Worm (Caenorhabditis elegans): ENCODE measurements around the gene srd-21.

srd-21 gene

ce11 chrV:16593792-16594059 is 36.0 kb upstream of the srd-21 start:
- TF ChIP-seq ceh-9 (tag; optimal IDR thresholded peaks at IDR 0.05) (no peak), ceh-28 (tag; optimal IDR thresholded peaks at IDR 0.05) (no peak), nhr-67 (tag; optimal IDR thresholded peaks at IDR 0.05) (no peak), unc-39 (tag; optimal IDR thresholded peaks at IDR 0.05) (no peak), elt-2 (tag; optimal IDR thresholded peaks at IDR 0.05) (no peak)

- TF ChIP-seq ama-1 (optimal IDR thresholded peaks at IDR 0.05) = peak; percentile 42
- no peak for TF ChIP-seq nhr-23 (tag; optimal IDR thresholded peaks at IDR 0.05)
- TF ChIP-seq ceh-28 (tag; optimal IDR thresholded peaks at IDR 0.05) = peak; percentile 7
- peak; percentile 53 for TF ChIP-seq nhr-43 (tag; optimal IDR thresholded peaks at IDR 0.05; ENCODE audit: poor library complexity, severe bottlenecking)
- no peak for TF ChIP-seq fkh-2 (tag; optimal IDR thresholded peaks at IDR 0.05)
- peak; percentile 5 for TF ChIP-seq nfya-1 (tag; optimal IDR thresholded peaks at IDR 0.05; ENCODE audit: insufficient read depth)
Measured at ce11 chrV:16594514-16594913, 35.2 kb upstream of the srd-21 start.

ce11 chrV:16595140-16595791 is 34.4 kb upstream of the srd-21 start, which contains the start of gene cpl-1:
Gene cpl-1, minus strand, starts transcription at chrV:16595346.
- TF ChIP-seq pqm-1 (tag; optimal IDR thresholded peaks at IDR 0.05) = peak; percentile 77
- peak; percentile 82 for TF ChIP-seq ama-1 (optimal IDR thresholded peaks at IDR 0.05)
- TF ChIP-seq nhr-77 (tag; optimal IDR thresholded peaks at IDR 0.05) = no peak
- TF ChIP-seq elt-2 (tag; optimal IDR thresholded peaks at IDR 0.05) = peak; percentile 95
- peak; percentile 69 for TF ChIP-seq jun-1 (tag; optimal IDR thresholded peaks at IDR 0.05)
- TF ChIP-seq nhr-25 (tag; optimal IDR thresholded peaks at IDR 0.05) = no peak
- peak; percentile 16 for TF ChIP-seq nfya-1 (tag; optimal IDR thresholded peaks at IDR 0.05; ENCODE audit: insufficient read depth)
- no peak for TF ChIP-seq unc-62 (GFP tag; optimal IDR thresholded peaks at IDR 0.05)

- no peak for TF ChIP-seq aly-2 (tag; optimal IDR thresholded peaks at IDR 0.05)
- no peak for TF ChIP-seq skn-1 (tag; optimal IDR thresholded peaks at IDR 0.05)
- no peak for TF ChIP-seq nhr-11 (tag; optimal IDR thresholded peaks at IDR 0.05)
- no peak for TF ChIP-seq ceh-82 (tag; optimal IDR thresholded peaks at IDR 0.05)
- peak in 1 of 3 experiments; percentile 9 for TF ChIP-seq elt-3 (tag; optimal IDR thresholded peaks at IDR 0.05)
Measured at ce11 chrV:16596102-16596501, 33.6 kb upstream of the srd-21 start.

- TF ChIP-seq lin-15B (tag; optimal IDR thresholded peaks at IDR 0.05) (no peak), hmg-11 (tag; optimal IDR thresholded peaks at IDR 0.05) (no peak), eor-1 (tag; optimal IDR thresholded peaks at IDR 0.05) (no peak), nhr-11 (tag; optimal IDR thresholded peaks at IDR 0.05) (no peak)
Measured at ce11 chrV:16598437-16598836, 31.3 kb upstream of the srd-21 start.

ce11 chrV:16599835-16600234 is 29.9 kb upstream of the srd-21 start:
- no peak for TF ChIP-seq fos-1 (tag; optimal IDR thresholded peaks at IDR 0.05)
- no peak for TF ChIP-seq elt-2 (tag; optimal IDR thresholded peaks at IDR 0.05)
- TF ChIP-seq nfya-1 (tag; optimal IDR thresholded peaks at IDR 0.05; ENCODE audit: insufficient read depth) = peak; percentile 62
- no peak for TF ChIP-seq elt-3 (tag; optimal IDR thresholded peaks at IDR 0.05)
- TF ChIP-seq mml-1 (tag; optimal IDR thresholded peaks at IDR 0.05) = no peak

- TF ChIP-seq nhr-11 (tag; optimal IDR thresholded peaks at IDR 0.05) (no peak), jun-1 (tag; optimal IDR thresholded peaks at IDR 0.05) (no peak), aly-2 (tag; optimal IDR thresholded peaks at IDR 0.05) (no peak), nhr-43 (tag; optimal IDR thresholded peaks at IDR 0.05; ENCODE audit: poor library complexity, severe bottlenecking) (no peak), tbx-2 (tag; optimal IDR thresholded peaks at IDR 0.05) (no peak), ztf-11 (tag; optimal IDR thresholded peaks at IDR 0.05) (no peak), elt-1 (tag; optimal IDR thresholded peaks at IDR 0.05) (no peak), mml-1 (tag; optimal IDR thresholded peaks at IDR 0.05) (no peak), nhr-67 (tag; optimal IDR thresholded peaks at IDR 0.05) (no peak), fkh-2 (tag; optimal IDR thresholded peaks at IDR 0.05) (no peak), snpc-4 (tag; optimal IDR thresholded peaks at IDR 0.05) (no peak)
Measured at ce11 chrV:16600623-16601022, 29.1 kb upstream of the srd-21 start, which contains the start of gene T03E6.9. Gene T03E6.9, minus strand, starts transcription at chrV:16600723.

Data from whole organism, L3 larva.